Worm (Caenorhabditis elegans) whole organism, mixed stage, embryonic: ENCODE data around the gene Y53C12A.3.

Experiments used
- M03D4.4 ChIP-seq: sonication (generic microtip); optimal IDR thresholded peaks from 2 replicates; lab custom pipeline; 2017; ENCODE audit warnings: mild to moderate bottlenecking, missing genetic modification characterization, missing compliant biosample characterization
- ceh-39 ChIP-seq: fragments of 150-350 bp; optimal IDR thresholded peaks from 2 replicates; lab custom pipeline; 2014; ENCODE audit warnings: missing biosample characterization, missing genetic modification characterization
- ceh-43 ChIP-seq: fragments of 200-800 bp; sonication (Bioruptor generic); optimal IDR thresholded peaks from 2 replicates; lab custom pipeline; 2018; ENCODE audit warnings: mild to moderate bottlenecking, missing genetic modification characterization, moderate library complexity, missing compliant biosample characterization
- ceh-83 ChIP-seq: fragments of 200-800 bp; sonication (Bioruptor generic); optimal IDR thresholded peaks from 2 replicates; lab custom pipeline; 2018; ENCODE audit warnings: mild to moderate bottlenecking, missing genetic modification characterization, missing compliant biosample characterization
- ces-1 ChIP-seq: fragments of 150-350 bp; optimal IDR thresholded peaks from 2 replicates; lab custom pipeline; 2014; ENCODE audit warnings: missing biosample characterization, missing genetic modification reagents, missing genetic modification characterization
- cnd-1 ChIP-seq: fragments of 200-800 bp; sonication (Bioruptor generic); optimal IDR thresholded peaks from 2 replicates; lab custom pipeline; 2018; ENCODE audit warnings: mild to moderate bottlenecking, missing genetic modification characterization, missing compliant biosample characterization
- drap-1 ChIP-seq: fragments of 200-800 bp; sonication (Bioruptor generic); optimal IDR thresholded peaks from 3 replicates; lab custom pipeline; 2018; ENCODE audit warnings: mild to moderate bottlenecking, missing genetic modification characterization, missing compliant biosample characterization
- elt-1 ChIP-seq: sonication (generic microtip); optimal IDR thresholded peaks from 2 replicates; lab custom pipeline; 2017; ENCODE audit warnings: missing genetic modification characterization, mild to moderate bottlenecking, missing compliant biosample characterization, antibody characterized with exemption, moderate library complexity, borderline replicate concordance; ENCODE audit not compliant: insufficient read depth
- elt-3 ChIP-seq: fragments of 150-350 bp; optimal IDR thresholded peaks from 2 replicates; lab custom pipeline; 2014; ENCODE audit warnings: missing biosample characterization, missing genetic modification characterization
- flh-1 ChIP-seq: fragments of 200-800 bp; sonication (Bioruptor generic); optimal IDR thresholded peaks from 2 replicates; lab custom pipeline; 2018; ENCODE audit warnings: mild to moderate bottlenecking, missing genetic modification characterization, moderate library complexity, missing compliant biosample characterization
- lin-13 ChIP-seq: fragments of 150-350 bp; optimal IDR thresholded peaks from 2 replicates; lab custom pipeline; 2014; ENCODE audit warnings: missing biosample characterization, missing genetic modification characterization
- lin-32 ChIP-seq: fragments of 200-800 bp; sonication (Bioruptor generic); optimal IDR thresholded peaks from 2 replicates; lab custom pipeline; 2018; ENCODE audit warnings: mild to moderate bottlenecking, missing genetic modification characterization, missing compliant biosample characterization
- lsy-2 ChIP-seq: fragments of 150-350 bp; optimal IDR thresholded peaks from 2 replicates; lab custom pipeline; 2014; ENCODE audit warnings: missing biosample characterization, missing genetic modification characterization
- mab-5 ChIP-seq: fragments of 150-350 bp; optimal IDR thresholded peaks from 2 replicates; lab custom pipeline; 2014; ENCODE audit warnings: missing biosample characterization, missing genetic modification characterization
- mep-1 ChIP-seq: fragments of 150-350 bp; optimal IDR thresholded peaks from 2 replicates; lab custom pipeline; 2017; ENCODE audit warnings: missing biosample characterization, missing genetic modification reagents, missing genetic modification characterization, inconsistent platforms
- mls-2 ChIP-seq: sonication (generic microtip); optimal IDR thresholded peaks from 2 replicates; lab custom pipeline; 2016; ENCODE audit warnings: mild to moderate bottlenecking, missing genetic modification characterization, moderate library complexity, missing compliant biosample characterization
- nhr-12 ChIP-seq: fragments of 150-350 bp; optimal IDR thresholded peaks from 2 replicates; lab custom pipeline; 2014; ENCODE audit warnings: missing biosample characterization, missing genetic modification characterization
- nhr-2 ChIP-seq: fragments of 150-350 bp; optimal IDR thresholded peaks from 2 replicates; lab custom pipeline; 2014; ENCODE audit warnings: missing biosample characterization, missing genetic modification characterization
- nhr-237 ChIP-seq: fragments of 150-350 bp; optimal IDR thresholded peaks from 2 replicates; lab custom pipeline; 2014; ENCODE audit warnings: missing biosample characterization, missing genetic modification characterization
- nhr-76 ChIP-seq: sonication (generic microtip); optimal IDR thresholded peaks from 2 replicates; lab custom pipeline; 2017; ENCODE audit warnings: missing biosample characterization, missing genetic modification characterization
- sem-2 ChIP-seq: fragments of 200-800 bp; sonication (Bioruptor generic); optimal IDR thresholded peaks from 2 replicates; lab custom pipeline; 2018; ENCODE audit warnings: mild to moderate bottlenecking, missing genetic modification characterization, missing compliant biosample characterization
- snpc-4 ChIP-seq: fragments of 150-350 bp; optimal IDR thresholded peaks from 2 replicates; lab custom pipeline; 2014; ENCODE audit warnings: missing biosample characterization, missing genetic modification characterization
- sptf-1 ChIP-seq: sonication (generic microtip); optimal IDR thresholded peaks from 2 replicates; lab custom pipeline; 2017; ENCODE audit warnings: mild to moderate bottlenecking, missing genetic modification characterization, moderate library complexity, missing compliant biosample characterization
- unc-120 ChIP-seq: sonication (generic microtip); optimal IDR thresholded peaks from 2 replicates; lab custom pipeline; 2017; ENCODE audit warnings: missing genetic modification characterization, missing compliant biosample characterization; ENCODE audit not compliant: poor library complexity, severe bottlenecking
- unc-39 ChIP-seq: fragments of 150-350 bp; optimal IDR thresholded peaks from 2 replicates; lab custom pipeline; 2014; ENCODE audit warnings: missing biosample characterization, missing genetic modification characterization
- unc-62 ChIP-seq: fragments of 150-350 bp; optimal IDR thresholded peaks from 2 replicates; lab custom pipeline; 2014; ENCODE audit warnings: missing biosample characterization, missing genetic modification reagents, missing genetic modification characterization
- zip-8 ChIP-seq: fragments of 150-350 bp; optimal IDR thresholded peaks from 2 replicates; lab custom pipeline; 2014; ENCODE audit warnings: missing biosample characterization, missing genetic modification characterization

Gene Y53C12A.3

DNA sequence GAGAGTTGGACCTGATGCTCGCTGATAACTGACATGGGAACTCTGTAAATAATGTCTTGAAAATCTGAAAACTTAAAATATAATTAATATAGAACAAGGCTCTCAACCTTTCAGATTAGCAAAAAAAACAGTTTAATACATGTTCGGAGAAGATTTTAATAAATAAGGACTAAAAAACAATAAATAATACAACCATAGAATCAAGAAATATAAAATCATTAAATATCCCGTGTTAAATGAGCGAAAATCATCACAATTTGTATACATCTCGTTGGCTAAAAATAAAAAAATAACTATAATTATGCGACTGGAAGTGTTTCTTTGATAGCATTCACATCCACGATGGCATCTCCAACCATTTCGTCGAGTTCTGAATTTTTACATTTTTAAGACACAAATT, 1.3 kb downstream of the Y53C12A.3 start, which contains the start of gene Y53C12A.10:
Gene Y53C12A.10, minus strand, starts transcription at position 101 of the 400 bp plus-strand sequence.
- no peak for TF ChIP-seq mls-2
- TF ChIP-seq flh-1 (GFP tag; lab: Kevin White, UChicago), result no peak
- TF ChIP-seq unc-62 (GFP tag; lab: Kevin White, UChicago), result no peak
- TF ChIP-seq elt-1 (tag; lab: Kevin White, UChicago), result no peak
- TF ChIP-seq elt-3 (tag; lab: Kevin White, UChicago), result no peak
- TF ChIP-seq nhr-76 (tag; lab: Kevin White, UChicago), result no peak
- TF ChIP-seq unc-120 (tag; lab: Kevin White, UChicago), result no peak
- TF ChIP-seq nhr-12 (tag; lab: Kevin White, UChicago), result no peak
- TF ChIP-seq sptf-1 (tag; lab: Kevin White, UChicago), result no peak
- no peak for TF ChIP-seq zip-8
- no peak for TF ChIP-seq mab-5 (tag; lab: Kevin White, UChicago)

ce11 chrII:9703601-9704000, 2.4 kb downstream of the Y53C12A.3 start, which contains the start of gene mop-25.2:
mop-25.2 (minus strand) TSS chrII:9703701.
- TF ChIP-seq snpc-4 (tag; lab: Kevin White, UChicago), result no peak
- no peak for TF ChIP-seq ceh-39 (tag; lab: Kevin White, UChicago)
- TF ChIP-seq M03D4.4 (tag; lab: Kevin White, UChicago), result no peak
- no peak for TF ChIP-seq lin-13 (tag; lab: Kevin White, UChicago)
- TF ChIP-seq, all 35 proteins: peak for 0

- TF ChIP-seq snpc-4 (tag; lab: Kevin White, UChicago), result no peak
- TF ChIP-seq unc-39 (tag; lab: Kevin White, UChicago), result no peak
- no peak for TF ChIP-seq mab-5 (tag; lab: Kevin White, UChicago)
- no peak for TF ChIP-seq drap-1 (GFP tag; lab: Kevin White, UChicago)
- no peak for TF ChIP-seq cnd-1 (tag; lab: Kevin White, UChicago)
- TF ChIP-seq zip-8, result no peak
- no peak for TF ChIP-seq nhr-76 (tag; lab: Kevin White, UChicago)
- no peak for TF ChIP-seq mep-1
- no peak for TF ChIP-seq lin-13 (tag; lab: Kevin White, UChicago)
- no peak for TF ChIP-seq nhr-237 (tag; lab: Kevin White, UChicago)
- no peak for TF ChIP-seq nhr-2 (tag; lab: Kevin White, UChicago)
- TF ChIP-seq flh-1 (GFP tag; lab: Kevin White, UChicago), result no peak
- TF ChIP-seq ceh-43, result no peak
Observed at ce11 chrII:9700363-9700762, 5.7 kb downstream of the Y53C12A.3 start, which contains the start of the genes Y53C12A.8 and Y53C12A.7. Y53C12A.8 (minus strand) TSS chrII:9700463. Y53C12A.7 (plus strand) TSS chrII:9700543.

- peak; percentile 17 for TF ChIP-seq ces-1 (GFP tag; lab: Kevin White, UChicago)
- TF ChIP-seq elt-3 (tag; lab: Kevin White, UChicago), result no peak
Observed at ce11 chrII:9695942-9696341, 10.1 kb downstream of the Y53C12A.3 start.

- TF ChIP-seq sem-2 (GFP tag; lab: Kevin White, UChicago) (no peak), elt-3 (tag; lab: Kevin White, UChicago) (no peak), lin-32 (no peak), unc-39 (tag; lab: Kevin White, UChicago) (no peak), lsy-2 (tag; lab: Kevin White, UChicago) (no peak), nhr-76 (tag; lab: Kevin White, UChicago) (no peak), nhr-2 (tag; lab: Kevin White, UChicago) (no peak), ceh-83 (no peak), cnd-1 (tag; lab: Kevin White, UChicago) (no peak), elt-1 (tag; lab: Kevin White, UChicago) (no peak), flh-1 (GFP tag; lab: Kevin White, UChicago) (no peak), drap-1 (GFP tag; lab: Kevin White, UChicago) (no peak), lin-13 (tag; lab: Kevin White, UChicago) (no peak)
Observed at ce11 chrII:9691839-9692238, 14.2 kb downstream of the Y53C12A.3 start, which contains the start of gene nlp-11. nlp-11 (minus strand) TSS chrII:9691939.

DNA sequence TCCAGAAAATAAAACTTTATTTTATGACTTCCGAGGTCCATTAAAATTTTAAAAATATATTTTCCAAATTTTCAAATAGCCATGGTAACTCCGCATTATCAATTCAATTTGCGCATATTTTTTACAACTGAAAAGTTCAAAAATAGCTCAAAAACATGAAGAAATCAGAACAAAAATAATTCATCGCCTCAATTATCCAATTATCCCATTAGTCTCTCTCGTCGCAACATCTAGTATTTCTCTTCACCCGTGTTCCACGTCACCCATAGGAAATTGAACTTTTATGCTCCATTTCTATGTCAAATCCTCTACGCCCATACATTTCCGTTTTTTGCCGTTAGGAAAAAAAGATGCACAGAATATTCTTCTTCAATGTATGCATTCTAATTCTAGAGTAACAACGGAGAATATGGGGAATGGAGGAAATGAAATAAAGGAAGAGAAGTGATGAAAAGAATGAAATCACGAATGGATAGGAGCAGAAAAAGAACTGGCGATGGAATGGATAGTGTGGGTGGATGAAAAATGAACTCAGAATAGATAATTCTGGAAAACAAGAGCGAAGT, 15.9 kb downstream of the Y53C12A.3 start:
- TF ChIP-seq sem-2 (GFP tag; lab: Kevin White, UChicago), result no peak
- TF ChIP-seq ces-1 (GFP tag; lab: Kevin White, UChicago), result peak; percentile 48
- TF ChIP-seq, all 35 proteins: peak for 1
